Worm (Caenorhabditis elegans): ENCODE data around the gene ech-4.

The ech-4 gene

DNA sequence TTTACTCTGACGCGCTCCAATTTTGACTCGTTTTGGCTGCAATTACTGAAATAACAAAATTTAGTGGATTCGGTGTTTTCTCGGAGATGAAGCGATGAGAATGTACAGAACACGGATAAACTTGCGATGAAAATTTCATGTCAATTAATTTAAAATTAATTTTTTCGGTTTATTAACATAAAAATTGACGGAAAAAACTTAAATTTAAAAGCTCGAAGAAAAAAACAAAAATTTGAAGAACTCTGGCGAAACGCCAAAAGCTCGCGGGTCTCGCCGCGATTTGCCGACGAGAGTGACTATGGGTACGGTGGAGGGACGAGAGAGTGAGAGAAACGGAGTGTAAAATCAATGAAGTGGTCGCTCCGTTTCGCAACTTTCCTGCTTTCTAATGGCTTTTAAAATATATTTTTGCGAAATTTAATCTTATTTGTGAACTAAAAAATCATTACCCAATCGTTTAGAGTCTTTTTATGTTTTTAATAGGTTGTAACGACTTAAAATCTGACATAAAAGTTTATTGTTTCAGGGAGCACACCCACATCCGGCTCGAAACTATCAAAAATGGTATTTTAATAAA, 47.9 kb downstream of the ech-4 start, which contains the start of the genes gmps-1 and cap-2 (continued):
- TF ChIP-seq ceh-27 (GFP tag; optimal IDR thresholded peaks at IDR 0.05) (peak; percentile 91), bed-1 (GFP tag; IDR thresholded peaks at IDR 0.05) (no peak), ekl-4 (GFP tag; IDR thresholded peaks at IDR 0.05) (peak; percentile 96), nhr-80 (tag; optimal IDR thresholded peaks at IDR 0.05) (peak; percentile 45), sea-2 (GFP tag; IDR thresholded peaks at IDR 0.05) (no peak), nfyb-1 (GFP tag; IDR thresholded peaks at IDR 0.05) (peak; percentile 98), lin-26 (GFP tag; IDR thresholded peaks at IDR 0.05) (peak; percentile 76), ets-4 (GFP tag; optimal IDR thresholded peaks at IDR 0.05) (no peak), sdz-38 (tag; optimal IDR thresholded peaks at IDR 0.05) (no peak), lag-1 (GFP tag; IDR thresholded peaks at IDR 0.05) (peak; percentile 88; the same call in 1 of the 2 replicates), mxl-1 (tag; optimal IDR thresholded peaks at IDR 0.05) (no peak), dpl-1 (GFP tag; optimal IDR thresholded peaks at IDR 0.05) (peak; percentile 56), pha-4 (tag; optimal IDR thresholded peaks at IDR 0.05) (peak; percentile 71), egl-44 (GFP tag; IDR thresholded peaks at IDR 0.05) (peak; percentile 76; the same call in 1 of the 2 replicates), Y53F4B.3 (GFP tag; IDR thresholded peaks at IDR 0.05) (0 out of 2 replicates have a peak, but pooled peaks have one; percentile 14), die-1 (tag; optimal IDR thresholded peaks at IDR 0.05) (no peak), B0035.1 (tag; optimal IDR thresholded peaks at IDR 0.05) (peak; percentile 54), nhr-27 (tag; optimal IDR thresholded peaks at IDR 0.05) (no peak), T26A5.8 (tag; optimal IDR thresholded peaks at IDR 0.05) (no peak), cebp-2 (GFP tag; IDR thresholded peaks at IDR 0.05) (peak; percentile 81; the same call in 1 of the 2 replicates), hlh-26 (GFP tag; conservative IDR thresholded peaks at IDR 0.05) (no peak), attf-5 (GFP tag; optimal IDR thresholded peaks at IDR 0.05) (peak; percentile 96), F37B4.10 (GFP tag; IDR thresholded peaks at IDR 0.05) (no peak), repo-1 (tag; optimal IDR thresholded peaks at IDR 0.05) (peak; percentile 95), zim-3 (tag; optimal IDR thresholded peaks at IDR 0.05) (no peak), F49E8.2 (tag; optimal IDR thresholded peaks at IDR 0.05; ENCODE audit: insufficient read depth) (peak; percentile 85), F39B2.1 (GFP tag; IDR thresholded peaks at IDR 0.05) (peak; percentile 30; the same call in 1 of the 2 replicates), lsl-1 (GFP tag; optimal IDR thresholded peaks at IDR 0.05) (peak; percentile 98), gei-17 (GFP tag; optimal IDR thresholded peaks at IDR 0.05) (peak; percentile 87), lsy-27 (tag; optimal IDR thresholded peaks at IDR 0.05; ENCODE audit: borderline replicate concordance, insufficient read depth) (no peak), cebp-1 (GFP tag; IDR thresholded peaks at IDR 0.05) (peak; percentile 95), cebp-1 (tag; optimal IDR thresholded peaks at IDR 0.05) (peak; percentile 98), F57A8.1 (GFP tag; optimal IDR thresholded peaks at IDR 0.05) (no peak), snpc-3.4 (tag; optimal IDR thresholded peaks at IDR 0.05) (peak; percentile 80), pbrm-1 (GFP tag; IDR thresholded peaks at IDR 0.05) (peak; percentile 97), K12H6.12 (tag; optimal IDR thresholded peaks at IDR 0.05) (peak; percentile 89), hsf-1 (GFP tag; IDR thresholded peaks at IDR 0.05) (peak; percentile 80), hmg-1.2 (GFP tag; IDR thresholded peaks at IDR 0.05) (peak; percentile 88), ztf-3 (GFP tag; optimal IDR thresholded peaks at IDR 0.05) (peak; percentile 45), ccch-3 (GFP tag; optimal IDR thresholded peaks at IDR 0.05) (no peak), tbp1 (GFP tag; optimal IDR thresholded peaks at IDR 0.05) (peak; percentile 74), lir-1 (GFP tag; conservative IDR thresholded peaks at IDR 0.05) (peak; percentile 91), akir-1 (GFP tag; optimal IDR thresholded peaks at IDR 0.05) (no peak), him-1 (tag; optimal IDR thresholded peaks at IDR 0.05) (peak; percentile 53), let-526 (GFP tag; IDR thresholded peaks at IDR 0.05) (peak; percentile 92), rcor-1 (GFP tag; IDR thresholded peaks at IDR 0.05) (peak; percentile 95), ztf-25 (GFP tag; IDR thresholded peaks at IDR 0.05) (peak; percentile 67; the same call in 1 of the 2 replicates), nhr-120 (GFP tag; IDR thresholded peaks at IDR 0.05) (no peak)
